Worm (Caenorhabditis elegans): ENCODE measurements around the gene C43G2.3.

- TF ChIP-seq zfp-2 (tag; optimal IDR thresholded peaks at IDR 0.05) (no peak), mdl-1 (tag; optimal IDR thresholded peaks at IDR 0.05) (peak in 1 of 2 experiments; percentile 7), unc-62 (GFP tag; optimal IDR thresholded peaks at IDR 0.05 in 1 of 2) (no peak), unc-62 (tag; optimal IDR thresholded peaks at IDR 0.05) (no peak), R02D3.7 (tag; optimal IDR thresholded peaks at IDR 0.05) (no peak), zag-1 (tag; optimal IDR thresholded peaks at IDR 0.05) (no peak)
Observed at ce11 chrIV:6622142-6622541, 44.1 kb downstream of the C43G2.3 start.
